Fruit fly (Drosophila melanogaster): ENCODE measurements around the gene Cpsf5.

Cpsf5 gene

DNA sequence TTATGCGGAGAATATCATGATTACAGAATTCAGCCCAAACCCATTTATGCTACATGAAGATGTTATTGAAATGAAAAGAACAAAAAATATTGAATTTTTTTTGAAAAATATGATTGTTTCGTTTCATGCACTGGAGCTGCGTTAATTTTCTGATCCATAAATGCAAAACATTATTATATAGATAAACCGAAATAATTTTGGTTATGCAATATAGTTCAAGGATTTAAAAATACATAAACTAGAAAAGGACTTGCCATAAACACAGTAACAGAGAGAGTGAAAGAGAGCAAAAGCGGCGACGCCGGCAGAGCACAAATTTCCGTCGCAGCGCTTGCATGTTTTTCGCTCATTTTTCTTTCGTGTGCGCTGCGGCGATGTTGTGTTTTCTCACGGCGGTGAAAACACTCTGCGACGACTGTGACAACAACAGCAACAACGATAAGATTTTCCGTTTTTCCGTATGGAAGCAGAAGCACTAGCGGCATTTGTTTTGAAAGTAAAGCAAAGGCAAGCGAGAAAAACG, 51.5 kb downstream of the Cpsf5 start (continued):
- TF ChIP-seq Lpt (GFP tag; optimal IDR thresholded peaks at IDR 0.05), result peak; percentile 92
- peak; percentile 79 for TF ChIP-seq CG10631 (GFP tag; optimal IDR thresholded peaks at IDR 0.05)
- peak; percentile 83 for TF ChIP-seq vri (GFP tag; optimal IDR thresholded peaks at IDR 0.05)
- peak; percentile 90 for TF ChIP-seq CG10669 (GFP tag; optimal IDR thresholded peaks at IDR 0.05)
- peak; percentile 81 for TF ChIP-seq fd59A (GFP tag; optimal IDR thresholded peaks at IDR 0.05)
- peak; percentile 87 for TF ChIP-seq acj6 (GFP tag; optimal IDR thresholded peaks at IDR 0.05)
- TF ChIP-seq CG6163 (GFP tag; IDR thresholded peaks at IDR 0.05), result peak; percentile 87
- TF ChIP-seq Hr4 (GFP tag; optimal IDR thresholded peaks at IDR 0.05), result peak; percentile 96
- peak; percentile 92 for TF ChIP-seq Ets96B (tag; optimal IDR thresholded peaks at IDR 0.05)
- TF ChIP-seq lz (GFP tag; optimal IDR thresholded peaks at IDR 0.05), result peak; percentile 90
- TF ChIP-seq CG32006 (GFP tag; optimal IDR thresholded peaks at IDR 0.05), result peak; percentile 96
- peak; percentile 87 for TF ChIP-seq CG34406 (GFP tag; optimal IDR thresholded peaks at IDR 0.05)
- TF ChIP-seq salr (GFP tag; optimal IDR thresholded peaks at IDR 0.05), result peak; percentile 70 to 93
- peak; percentile 85 for TF ChIP-seq CG6854 (GFP tag; optimal IDR thresholded peaks at IDR 0.05)
- peak; percentile 91 for TF ChIP-seq Eip75B (GFP tag; optimal IDR thresholded peaks at IDR 0.05)
- peak; percentile 73 for TF ChIP-seq CG1621 (tag; optimal IDR thresholded peaks at IDR 0.05)
- peak; percentile 89 for TF ChIP-seq Sox102F (GFP tag; optimal IDR thresholded peaks at IDR 0.05)
- peak; percentile 80 for TF ChIP-seq cyc (GFP tag; optimal IDR thresholded peaks at IDR 0.05)
- peak; percentile 90 for TF ChIP-seq CG16779 (tag; optimal IDR thresholded peaks at IDR 0.05)
- TF ChIP-seq Blimp-1 (GFP tag; optimal IDR thresholded peaks at IDR 0.05), result peak; percentile 80
- TF ChIP-seq dac (GFP tag; optimal IDR thresholded peaks at IDR 0.05), result peak; percentile 89
- TF ChIP-seq CG15336 (GFP tag; IDR thresholded peaks at IDR 0.05), result peak; percentile 95
- TF ChIP-seq net (GFP tag; optimal IDR thresholded peaks at IDR 0.05), result peak; percentile 91
- TF ChIP-seq Gug (GFP tag; IDR thresholded peaks at IDR 0.05), result peak; percentile 87
- TF ChIP-seq Eip78C (GFP tag), result peak; percentile 99
- TF ChIP-seq CG8119 (GFP tag; IDR thresholded peaks at IDR 0.05), result peak; percentile 96
- peak; percentile 91 for TF ChIP-seq CG3032 (tag; optimal IDR thresholded peaks at IDR 0.05)
- peak; percentile 83 for TF ChIP-seq CG8632 (GFP tag; optimal IDR thresholded peaks at IDR 0.05)
- TF ChIP-seq dsx (GFP tag; optimal IDR thresholded peaks at IDR 0.05; ENCODE audit: poor library complexity, severe bottlenecking), result peak; percentile 85
- TF ChIP-seq CG6808 (GFP tag; optimal IDR thresholded peaks at IDR 0.05), result peak; percentile 83
- peak; percentile 77 for TF ChIP-seq CG31627 (GFP tag; optimal IDR thresholded peaks at IDR 0.05)

DNA sequence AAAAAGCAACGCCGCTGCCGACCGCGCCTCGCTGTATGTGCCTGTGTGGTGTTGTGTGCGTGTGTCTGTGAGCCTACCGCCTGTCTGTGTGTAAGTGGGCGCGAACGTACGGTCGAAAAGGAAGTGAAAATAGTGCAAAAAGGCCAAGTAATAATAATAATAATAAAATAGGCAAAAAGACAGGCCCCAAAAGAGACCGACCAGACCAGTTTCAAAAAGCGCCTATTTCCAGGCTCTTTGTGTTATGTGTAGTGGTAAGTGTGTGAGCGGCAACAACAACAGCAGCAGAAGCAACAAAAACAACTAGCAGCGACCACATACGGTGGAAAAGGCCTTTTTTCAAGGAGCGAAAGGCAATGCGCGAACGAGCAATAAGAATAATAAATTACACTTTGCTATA, 52.0 kb downstream of the Cpsf5 start:
- TF ChIP-seq CG10669 (GFP tag; optimal IDR thresholded peaks at IDR 0.05), result peak; percentile 33
- TF ChIP-seq CG16779 (tag; optimal IDR thresholded peaks at IDR 0.05), result peak; percentile 27
- peak; percentile 53 for TF ChIP-seq dsx (GFP tag; optimal IDR thresholded peaks at IDR 0.05; ENCODE audit: poor library complexity, severe bottlenecking)
- no peak for TF ChIP-seq CG11762 (GFP tag; optimal IDR thresholded peaks at IDR 0.05; ENCODE audit: insufficient read depth)
- TF ChIP-seq CG7368 (GFP tag; optimal IDR thresholded peaks at IDR 0.05), result no peak
- TF ChIP-seq acj6 (GFP tag; optimal IDR thresholded peaks at IDR 0.05), result no peak
- TF ChIP-seq CG4318 (GFP tag; optimal IDR thresholded peaks at IDR 0.05), result no peak
- TF ChIP-seq Smox (GFP tag; optimal IDR thresholded peaks at IDR 0.05), result no peak
- TF ChIP-seq salr (GFP tag; optimal IDR thresholded peaks at IDR 0.05), result peak in 1 of 2 experiments; percentile 21
- peak; percentile 78 for TF ChIP-seq CG6808 (GFP tag; optimal IDR thresholded peaks at IDR 0.05)
- TF ChIP-seq CG1621 (tag; optimal IDR thresholded peaks at IDR 0.05), result peak; percentile 66
- no peak for TF ChIP-seq Eip78C (GFP tag)
- TF ChIP-seq OdsH (GFP tag; optimal IDR thresholded peaks at IDR 0.05), result no peak
- TF ChIP-seq spab (GFP tag; optimal IDR thresholded peaks at IDR 0.05), result peak; percentile 30
- no peak for TF ChIP-seq topi (GFP tag; optimal IDR thresholded peaks at IDR 0.05)
- TF ChIP-seq Hr38 (GFP tag; optimal IDR thresholded peaks at IDR 0.05), result no peak
- peak; percentile 44; the same call in 2 of the 3 replicates for TF ChIP-seq CG8119 (GFP tag; IDR thresholded peaks at IDR 0.05)
- peak; percentile 82 for TF ChIP-seq CG9139 (GFP tag; optimal IDR thresholded peaks at IDR 0.05)
- TF ChIP-seq net (GFP tag; optimal IDR thresholded peaks at IDR 0.05), result no peak
- no peak for TF ChIP-seq CG6854 (GFP tag; optimal IDR thresholded peaks at IDR 0.05)
- TF ChIP-seq CG11902 (GFP tag; optimal IDR thresholded peaks at IDR 0.05), result no peak
- TF ChIP-seq CG3032 (tag; optimal IDR thresholded peaks at IDR 0.05), result peak; percentile 46
- peak; percentile 64 for TF ChIP-seq Ets96B (tag; optimal IDR thresholded peaks at IDR 0.05)
- peak; percentile 86 to 87 for TF ChIP-seq ss (GFP tag; optimal IDR thresholded peaks at IDR 0.05)
- no peak for TF ChIP-seq Gug (GFP tag; IDR thresholded peaks at IDR 0.05)
- peak; percentile 66; the same call in 2 of the 3 replicates for TF ChIP-seq CG6163 (GFP tag; IDR thresholded peaks at IDR 0.05)
- no peak for TF ChIP-seq eg (GFP tag; IDR thresholded peaks at IDR 0.05)
- TF ChIP-seq CG32006 (GFP tag; optimal IDR thresholded peaks at IDR 0.05), result no peak
